Worm (Caenorhabditis elegans) whole organism, young adult: ENCODE results near the gene ent-2.

Experiments used
- F10E7.11 ChIP-seq: sonication (generic microtip); optimal IDR thresholded peaks from 2 replicates; lab custom pipeline; 2017; ENCODE audit warnings: mild to moderate bottlenecking, missing genetic modification characterization, moderate library complexity, missing compliant biosample characterization
- F22D6.2 ChIP-seq: sonication (generic microtip); optimal IDR thresholded peaks from 2 replicates; lab custom pipeline; 2016; ENCODE audit warnings: mild to moderate bottlenecking, missing genetic modification characterization, missing compliant biosample characterization
- F23B12.7 ChIP-seq: sonication (generic microtip); optimal IDR thresholded peaks from 2 replicates; lab custom pipeline; 2017; ENCODE audit warnings: missing genetic modification characterization, mild to moderate bottlenecking, missing compliant biosample characterization, antibody characterized with exemption, moderate library complexity; ENCODE audit not compliant: insufficient read depth
- F57C9.4 ChIP-seq: sonication (generic microtip); optimal IDR thresholded peaks from 2 replicates; lab custom pipeline; 2017; ENCODE audit warnings: mild to moderate bottlenecking, missing genetic modification characterization, missing compliant biosample characterization
- K11D2.4 ChIP-seq: fragments of 200-800 bp; sonication (Bioruptor generic); IDR thresholded peaks from 2 replicates; pipeline ENCODE4 v1.3.6; 2022; ENCODE audit warnings: missing genetic modification reagents, missing genetic modification characterization, missing compliant biosample characterization
- K12H6.12 ChIP-seq: fragments of 200-800 bp; sonication (Bioruptor generic); optimal IDR thresholded peaks from 2 replicates; lab custom pipeline; 2018; ENCODE audit warnings: mild to moderate bottlenecking, missing genetic modification characterization, missing compliant biosample characterization
- T26A5.8 ChIP-seq: sonication (generic microtip); optimal IDR thresholded peaks from 2 replicates; lab custom pipeline; 2016; ENCODE audit warnings: missing genetic modification characterization, missing compliant biosample characterization
- Y53F4B.3 ChIP-seq: fragments of 200-800 bp; sonication (Bioruptor generic); IDR thresholded peaks from 2 replicates; pipeline ENCODE4 v1.3.6; 2022; ENCODE audit warnings: missing genetic modification reagents, missing genetic modification characterization, missing compliant biosample characterization
- Y56A3A.18 ChIP-seq: fragments of 200-800 bp; sonication (Bioruptor generic); IDR thresholded peaks from 2 replicates; pipeline ENCODE4 v1.3.6; 2022; ENCODE audit warnings: missing genetic modification reagents, missing genetic modification characterization, missing compliant biosample characterization
- Y79H2A.3 ChIP-seq: fragments of 200-800 bp; sonication (Bioruptor generic); conservative IDR thresholded peaks from 2 replicates; pipeline ENCODE4 v1.3.6; 2022; ENCODE audit warnings: missing genetic modification reagents, missing genetic modification characterization, missing compliant biosample characterization
- atf-7 ChIP-seq: sonication (generic microtip); optimal IDR thresholded peaks from 2 replicates; lab custom pipeline; 2017; ENCODE audit warnings: mild to moderate bottlenecking, missing genetic modification characterization, missing compliant biosample characterization
- athp-1 ChIP-seq: sonication (generic microtip); optimal IDR thresholded peaks from 2 replicates; lab custom pipeline; 2017; ENCODE audit warnings: mild to moderate bottlenecking, missing genetic modification characterization, missing compliant biosample characterization
- attf-6 ChIP-seq: fragments of 200-800 bp; sonication (Bioruptor generic); IDR thresholded peaks from 2 replicates; pipeline ENCODE4 v1.3.6; 2022; ENCODE audit warnings: missing genetic modification reagents, missing genetic modification characterization, missing compliant biosample characterization
- bed-2 ChIP-seq: fragments of 200-800 bp; sonication (Bioruptor generic); IDR thresholded peaks from 2 replicates; pipeline ENCODE4 v1.3.6; 2022; ENCODE audit warnings: missing genetic modification reagents, missing genetic modification characterization, missing compliant biosample characterization
- ceh-27 ChIP-seq: fragments of 200-800 bp; sonication (Bioruptor generic); optimal IDR thresholded peaks from 2 replicates; lab custom pipeline; 2018; ENCODE audit warnings: mild to moderate bottlenecking, missing genetic modification characterization, moderate library complexity, missing compliant biosample characterization
- dpff-1 ChIP-seq: sonication (generic microtip); optimal IDR thresholded peaks from 2 replicates; lab custom pipeline; 2017; ENCODE audit warnings: mild to moderate bottlenecking, missing genetic modification characterization, missing compliant biosample characterization
- egl-44 ChIP-seq: fragments of 200-800 bp; sonication (Bioruptor generic); IDR thresholded peaks from 2 replicates; pipeline ENCODE4 v1.3.6; 2022; ENCODE audit warnings: missing genetic modification reagents, missing genetic modification characterization, missing compliant biosample characterization
- egrh-3 ChIP-seq: fragments of 200-800 bp; sonication (Bioruptor generic); IDR thresholded peaks from 2 replicates; pipeline ENCODE4 v1.3.6; 2022; ENCODE audit warnings: missing genetic modification reagents, missing genetic modification characterization, missing compliant biosample characterization
- hlh-12 ChIP-seq: sonication (generic microtip); optimal IDR thresholded peaks from 2 replicates; lab custom pipeline; 2016; ENCODE audit warnings: missing genetic modification characterization, missing compliant biosample characterization
- hlh-26 ChIP-seq: fragments of 200-800 bp; sonication (Bioruptor generic); conservative IDR thresholded peaks from 2 replicates; pipeline ENCODE4 v1.3.6; 2022; ENCODE audit warnings: missing genetic modification reagents, missing genetic modification characterization, missing compliant biosample characterization
- hmg-1.2 ChIP-seq: fragments of 200-800 bp; sonication (Bioruptor generic); IDR thresholded peaks from 2 replicates; pipeline ENCODE4 v1.3.6; 2022; ENCODE audit warnings: missing genetic modification reagents, missing genetic modification characterization, missing compliant biosample characterization
- let-607 ChIP-seq, 2 experiments: fragments of 200-800 bp in 1 of 2; sonication (Bioruptor generic) in 1 of 2; sonication (generic microtip) in 1 of 2; optimal IDR thresholded peaks; 2 replicates each; lab custom pipeline; 2016 to 2018; ENCODE audit warnings: mild to moderate bottlenecking in 2 of 2, missing compliant biosample characterization in 2 of 2, missing genetic modification characterization in 2 of 2, moderate library complexity in 2 of 2, missing genotype in 1 of 2
- lir-1 ChIP-seq: fragments of 200-800 bp; sonication (Bioruptor generic); conservative IDR thresholded peaks from 2 replicates; pipeline ENCODE4 v1.3.6; 2022; ENCODE audit warnings: missing genetic modification reagents, missing genetic modification characterization, missing compliant biosample characterization
- madf-8 ChIP-seq: fragments of 200-800 bp; sonication (Bioruptor generic); conservative IDR thresholded peaks from 2 replicates; pipeline ENCODE4 v1.3.6; 2022; ENCODE audit warnings: missing genetic modification reagents, missing genetic modification characterization, missing compliant biosample characterization
- nfya-1 ChIP-seq: sonication (generic microtip); optimal IDR thresholded peaks from 2 replicates; lab custom pipeline; 2017; ENCODE audit warnings: antibody characterized with exemption, missing compliant biosample characterization, missing genetic modification characterization, borderline replicate concordance; ENCODE audit not compliant: insufficient read depth
- nhr-27 ChIP-seq: fragments of 200-800 bp; sonication (Bioruptor generic); optimal IDR thresholded peaks from 2 replicates; lab custom pipeline; 2018; ENCODE audit warnings: mild to moderate bottlenecking, missing genetic modification characterization, moderate library complexity, missing compliant biosample characterization
- pha-4 ChIP-seq: fragments of 150-350 bp; sonication (generic microtip); optimal IDR thresholded peaks from 2 replicates; lab custom pipeline; 2014; ENCODE audit warnings: missing biosample characterization, missing genetic modification reagents, missing genetic modification characterization
- rec-8 ChIP-seq, 2 experiments: sonication (generic microtip); optimal IDR thresholded peaks; 2 replicates each; lab custom pipeline; 2016; ENCODE audit warnings: mild to moderate bottlenecking in 2 of 2, missing genetic modification characterization in 2 of 2, missing genetic modification reagents in 2 of 2, missing genotype in 2 of 2, missing biosample characterization in 1 of 2, missing compliant biosample characterization in 1 of 2, moderate library complexity in 1 of 2
- snpc-4 ChIP-seq, 5 experiments: fragments of 150-350 bp in 1 of 5; sonication (generic microtip) in 4 of 5; optimal IDR thresholded peaks; 2 replicates each; lab custom pipeline; 2014 to 2018; ENCODE audit warnings: missing genetic modification characterization in 5 of 5, missing biosample characterization in 3 of 5, antibody characterized with exemption in 2 of 5, mild to moderate bottlenecking in 2 of 5, missing compliant biosample characterization in 2 of 5, missing genotype in 2 of 5, moderate library complexity in 2 of 5, missing genetic modification reagents in 1 of 5
- sptf-2 ChIP-seq: fragments of 200-800 bp; sonication (Bioruptor generic); optimal IDR thresholded peaks from 2 replicates; lab custom pipeline; 2018; ENCODE audit warnings: mild to moderate bottlenecking, missing genetic modification characterization, missing compliant biosample characterization
- zfh-2 ChIP-seq: fragments of 200-800 bp; sonication (Bioruptor generic); conservative IDR thresholded peaks from 2 replicates; pipeline ENCODE4 v1.3.6; 2022; ENCODE audit warnings: missing genetic modification reagents, missing genetic modification characterization, missing compliant biosample characterization
- zim-3 ChIP-seq: sonication (generic microtip); optimal IDR thresholded peaks from 2 replicates; lab custom pipeline; 2017; ENCODE audit warnings: mild to moderate bottlenecking, missing genetic modification characterization, moderate library complexity, missing compliant biosample characterization
- ztf-26 ChIP-seq: sonication (generic microtip); optimal IDR thresholded peaks from 2 replicates; lab custom pipeline; 2017; ENCODE audit warnings: missing genetic modification characterization, missing compliant biosample characterization

ent-2 gene

DNA sequence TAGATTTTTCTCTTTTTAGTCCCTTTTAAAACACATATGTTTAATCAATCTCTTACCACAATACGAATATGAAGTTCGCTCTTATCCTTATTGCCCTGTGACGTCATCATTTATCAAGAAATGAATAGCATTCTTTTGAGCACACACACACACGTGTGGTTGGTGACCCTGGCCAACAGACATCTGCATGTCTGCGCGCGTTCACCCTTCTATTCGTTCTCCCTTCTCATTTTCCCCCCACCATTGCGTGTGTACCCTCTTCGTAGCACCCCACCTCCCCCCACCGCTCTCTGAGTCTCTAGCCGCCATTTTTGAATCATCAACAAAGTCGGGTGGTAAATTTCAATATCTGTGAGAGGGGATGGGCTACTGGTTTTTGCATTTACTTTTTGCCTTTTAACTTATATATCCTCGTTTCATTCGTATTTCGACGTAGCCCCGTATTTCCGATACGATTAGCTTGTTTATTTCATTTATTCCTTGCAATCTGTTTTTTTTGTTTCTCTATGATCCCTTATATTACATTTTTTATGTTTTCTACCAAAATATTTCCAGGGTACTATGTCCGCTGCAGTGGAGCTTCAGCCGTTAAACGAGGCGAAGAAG, at the start of gene ent-2:
Gene ent-2 (plus strand): TSS at position 556 of the 606 bp plus-strand sequence.
- 0 out of 2 replicates have a peak, but pooled peaks have one; percentile 20 for TF ChIP-seq egrh-3 (GFP tag; lab: Robert Waterston, UW)
- TF ChIP-seq lir-1 (GFP tag; lab: Robert Waterston, UW), result no peak
- 0 out of 2 replicates have a peak, but pooled peaks have one; percentile 31 for TF ChIP-seq K11D2.4
- peak; percentile 28 for TF ChIP-seq atf-7
- peak; percentile 45; the same call in 1 of the 2 replicates for TF ChIP-seq zfh-2
- TF ChIP-seq K12H6.12, result peak; percentile 24
- no peak for TF ChIP-seq Y53F4B.3 (GFP tag; lab: Robert Waterston, UW)

DNA sequence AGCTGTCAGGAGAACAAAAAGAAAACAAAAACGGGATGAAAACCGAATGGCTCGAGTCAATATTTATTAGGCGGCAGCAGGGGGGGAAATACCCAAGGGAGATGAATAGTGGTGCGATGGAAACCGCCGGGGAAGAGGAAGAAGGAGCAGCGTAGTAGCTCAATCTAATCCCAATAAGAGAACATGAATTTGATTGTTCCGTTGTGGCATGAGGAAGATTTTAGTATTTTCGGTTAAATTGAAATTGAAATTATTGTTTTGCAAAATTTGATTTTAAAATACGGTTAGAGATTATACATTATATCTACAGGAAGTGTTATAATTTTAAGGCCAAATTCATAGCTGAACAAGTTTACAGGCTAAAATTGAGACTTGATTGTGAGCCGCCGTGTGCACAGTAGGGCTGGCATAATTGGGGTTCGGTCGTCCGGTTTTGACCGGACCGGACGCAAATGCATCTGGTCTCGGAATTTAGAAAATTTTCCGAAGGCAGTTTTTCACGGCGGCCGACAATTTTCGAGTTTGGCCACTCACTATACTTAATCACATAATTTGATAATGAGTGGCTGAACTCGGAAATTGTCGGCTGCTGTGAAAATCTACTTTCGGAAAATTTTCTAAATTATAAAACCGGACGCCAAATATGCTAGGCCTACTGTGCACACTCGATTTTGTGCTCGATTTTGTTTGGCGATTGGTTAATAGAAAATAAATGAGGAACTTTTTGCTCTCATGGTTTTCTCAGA, 48.7 kb upstream of the ent-2 start:
- TF ChIP-seq rec-8 (tag; optimal IDR thresholded peaks at IDR 0.05; lab: Kevin White, UChicago) (no peak), hmg-1.2 (GFP tag; lab: Robert Waterston, UW) (0 out of 2 replicates have a peak, but pooled peaks have one; percentile 4), bed-2 (no peak), hlh-12 (tag; lab: Kevin White, UChicago) (no peak), nhr-27 (no peak), snpc-4 (GFP tag; optimal IDR thresholded peaks at IDR 0.05; lab: Kevin White, UChicago) (peak; percentile 24), snpc-4 (tag; optimal IDR thresholded peaks at IDR 0.05; lab: Kevin White, UChicago) (peak in 3 of 4 experiments; percentile 26 to 89 (median 83))

DNA sequence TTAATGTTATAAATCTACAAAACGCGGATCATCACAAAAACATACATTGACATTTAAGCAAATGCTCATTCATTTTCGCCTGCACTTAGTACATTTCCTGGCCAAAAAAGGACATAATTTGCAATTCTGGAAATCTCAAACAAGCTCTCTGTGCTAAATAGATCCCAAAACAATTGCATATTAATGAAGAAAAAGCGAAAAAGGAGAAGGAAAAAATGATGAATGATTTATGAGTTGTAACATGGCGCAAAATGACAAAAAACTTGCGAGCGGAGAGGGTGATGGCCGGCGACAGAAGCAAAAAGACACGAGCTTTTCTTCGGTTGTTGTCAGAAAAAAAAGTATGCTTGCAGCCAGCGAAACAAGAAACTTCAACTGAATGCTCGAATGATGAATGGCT, 46.0 kb upstream of the ent-2 start:
- TF ChIP-seq sptf-2 (GFP tag; lab: Kevin White, UChicago) (no peak), hlh-26 (GFP tag; lab: Robert Waterston, UW) (no peak), pha-4 (tag; lab: Kevin White, UChicago) (no peak), F22D6.2 (tag; lab: Kevin White, UChicago) (no peak), zim-3 (tag; lab: Kevin White, UChicago) (no peak), F57C9.4 (tag; lab: Kevin White, UChicago) (no peak), ztf-26 (tag; lab: Kevin White, UChicago) (no peak), dpff-1 (no peak), F10E7.11 (tag; lab: Kevin White, UChicago) (no peak), T26A5.8 (tag; lab: Kevin White, UChicago) (no peak), let-607 (tag; optimal IDR thresholded peaks at IDR 0.05; lab: Kevin White, UChicago) (no peak), egl-44 (GFP tag; lab: Robert Waterston, UW) (no peak), Y56A3A.18 (GFP tag; lab: Robert Waterston, UW) (no peak), Y79H2A.3 (GFP tag; lab: Robert Waterston, UW) (no peak), F23B12.7 (tag; lab: Kevin White, UChicago) (no peak), ceh-27 (no peak), nfya-1 (tag; lab: Kevin White, UChicago) (no peak), K12H6.12 (no peak), attf-6 (no peak)

DNA sequence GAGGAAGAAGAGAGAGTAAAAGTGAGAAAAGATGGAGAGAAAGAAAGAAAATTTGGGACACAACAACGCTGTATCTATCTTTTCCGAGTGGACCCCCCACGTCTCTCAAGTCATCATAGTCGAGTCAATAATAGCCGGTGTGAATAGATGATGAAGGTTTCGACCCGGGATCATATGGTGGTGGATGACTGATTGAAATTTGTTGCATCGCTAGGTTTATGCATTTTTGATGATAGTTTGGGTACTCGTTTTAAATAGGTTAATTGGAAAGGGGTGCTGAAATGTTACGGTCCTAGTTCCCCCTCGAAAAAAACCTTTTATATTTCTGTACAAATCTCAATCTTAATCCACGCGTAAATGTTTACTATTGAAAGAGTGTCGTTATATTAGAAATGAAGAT, 45.3 kb upstream of the ent-2 start:
- no peak for TF ChIP-seq zim-3 (tag; lab: Kevin White, UChicago)
- no peak for TF ChIP-seq madf-8 (GFP tag; lab: Robert Waterston, UW)
- TF ChIP-seq athp-1 (tag; lab: Kevin White, UChicago), result no peak
- TF ChIP-seq F23B12.7 (tag; lab: Kevin White, UChicago), result no peak
- no peak for TF ChIP-seq F22D6.2 (tag; lab: Kevin White, UChicago)
